Worm (Caenorhabditis elegans) whole organism, L4 larva: ENCODE results near the gene F56D6.22.

Experiments used
- F10B5.3 ChIP-seq: sonication (generic microtip); optimal IDR thresholded peaks from 2 replicates; lab custom pipeline; 2016; ENCODE audit warnings: mild to moderate bottlenecking, missing genetic modification characterization, missing compliant biosample characterization
- R02D3.7 ChIP-seq: fragments of 150-350 bp; sonication (generic microtip); optimal IDR thresholded peaks from 3 replicates; lab custom pipeline; 2014; ENCODE audit warnings: missing biosample characterization, missing genetic modification characterization
- T20F7.1 ChIP-seq: fragments of 200-800 bp; sonication (Bioruptor generic); optimal IDR thresholded peaks from 2 replicates; lab custom pipeline; 2018; ENCODE audit warnings: mild to moderate bottlenecking, missing genetic modification characterization, missing compliant biosample characterization
- Y48G9A.11 ChIP-seq: fragments of 200-800 bp; sonication (Bioruptor generic); IDR thresholded peaks from 2 replicates; pipeline ENCODE4 v1.3.6; 2022; ENCODE audit warnings: missing genetic modification reagents, missing genetic modification characterization, missing compliant biosample characterization
- Y5F2A.4 ChIP-seq: fragments of 200-800 bp; sonication (Bioruptor generic); optimal IDR thresholded peaks from 2 replicates; lab custom pipeline; 2018; ENCODE audit warnings: mild to moderate bottlenecking, missing genetic modification characterization, missing compliant biosample characterization
- Y75B8A.6 ChIP-seq: fragments of 200-800 bp; sonication (Bioruptor generic); IDR thresholded peaks from 2 replicates; pipeline ENCODE4 v1.3.6; 2022; ENCODE audit warnings: missing genetic modification reagents, missing genetic modification characterization, missing compliant biosample characterization
- ZK546.5 ChIP-seq, 2 experiments: sonication (generic microtip); optimal IDR thresholded peaks; 2 replicates each; lab custom pipeline; 2017; ENCODE audit warnings: missing biosample characterization in 2 of 2, missing genetic modification characterization in 2 of 2
- aly-2 ChIP-seq: sonication (generic microtip); optimal IDR thresholded peaks from 2 replicates; lab custom pipeline; 2018; ENCODE audit warnings: missing biosample characterization, missing genetic modification characterization
- ceh-28 ChIP-seq: fragments of 150-350 bp; optimal IDR thresholded peaks from 2 replicates; lab custom pipeline; 2014; ENCODE audit warnings: missing biosample characterization, missing genetic modification reagents, missing genetic modification characterization
- cey-2 ChIP-seq: sonication (generic microtip); optimal IDR thresholded peaks from 3 replicates; lab custom pipeline; 2017; ENCODE audit warnings: missing genetic modification characterization, mild to moderate bottlenecking, missing compliant biosample characterization, antibody characterized with exemption, borderline replicate concordance; ENCODE audit not compliant: insufficient read depth
- ctbp-1 ChIP-seq: fragments of 200-800 bp; sonication (Bioruptor generic); IDR thresholded peaks from 2 replicates; pipeline ENCODE4 v1.3.6; 2022; ENCODE audit warnings: missing genetic modification reagents, missing genetic modification characterization, missing compliant biosample characterization
- daf-16 ChIP-seq, 3 experiments: sonication (generic microtip); optimal IDR thresholded peaks; 2 replicates each; lab custom pipeline; 2016 to 2017; ENCODE audit warnings: missing genetic modification characterization in 3 of 3, missing genetic modification reagents in 3 of 3, mild to moderate bottlenecking in 2 of 3, missing compliant biosample characterization in 2 of 3, missing biosample characterization in 1 of 3, moderate library complexity in 1 of 3
- dmd-8 ChIP-seq: fragments of 200-800 bp; sonication (Bioruptor generic); IDR thresholded peaks from 2 replicates; pipeline ENCODE4 v1.3.6; 2022; ENCODE audit warnings: missing genetic modification characterization, missing compliant biosample characterization
- dpl-1 ChIP-seq: fragments of 150-350 bp; optimal IDR thresholded peaks from 2 replicates; lab custom pipeline; 2014; ENCODE audit warnings: missing biosample characterization, missing genetic modification reagents, missing genetic modification characterization
- duxl-1 ChIP-seq: sonication (generic microtip); optimal IDR thresholded peaks from 2 replicates; lab custom pipeline; 2016; ENCODE audit warnings: mild to moderate bottlenecking, missing genetic modification characterization, moderate library complexity, missing compliant biosample characterization; ENCODE audit not compliant: poor library complexity
- fkh-10 ChIP-seq: fragments of 150-350 bp; optimal IDR thresholded peaks from 2 replicates; lab custom pipeline; 2014; ENCODE audit warnings: missing biosample characterization, missing genetic modification reagents, missing genetic modification characterization
- hif-1 ChIP-seq, 2 experiments: sonication (generic microtip); optimal IDR thresholded peaks; 2 replicates each; lab custom pipeline; 2016 to 2017; ENCODE audit warnings: missing compliant biosample characterization in 2 of 2, missing genetic modification characterization in 2 of 2, missing genetic modification reagents in 2 of 2, missing genotype in 2 of 2, mild to moderate bottlenecking in 1 of 2
- hlh-11 ChIP-seq: fragments of 200-800 bp; sonication (Bioruptor generic); optimal IDR thresholded peaks from 2 replicates; lab custom pipeline; 2018; ENCODE audit warnings: mild to moderate bottlenecking, missing genetic modification characterization, missing compliant biosample characterization
- hlh-30 ChIP-seq: sonication (generic microtip); optimal IDR thresholded peaks from 2 replicates; lab custom pipeline; 2017; ENCODE audit warnings: antibody characterized with exemption, mild to moderate bottlenecking, missing genetic modification characterization, missing compliant biosample characterization; ENCODE audit not compliant: insufficient read depth
- jun-1 ChIP-seq: fragments of 150-350 bp; optimal IDR thresholded peaks from 2 replicates; lab custom pipeline; 2014; ENCODE audit warnings: missing biosample characterization, missing genetic modification reagents, missing genetic modification characterization
- lim-7 ChIP-seq: fragments of 200-800 bp; sonication (Bioruptor generic); IDR thresholded peaks from 2 replicates; pipeline ENCODE4 v1.3.6; 2022; ENCODE audit warnings: missing genetic modification characterization, missing compliant biosample characterization
- lin-29 ChIP-seq: fragments of 200-800 bp; sonication (Bioruptor generic); IDR thresholded peaks from 2 replicates; pipeline ENCODE4 v1.3.6; 2022; ENCODE audit warnings: missing genetic modification reagents, missing genetic modification characterization, missing compliant biosample characterization
- lin-38 ChIP-seq: fragments of 200-800 bp; sonication (Bioruptor generic); IDR thresholded peaks from 2 replicates; pipeline ENCODE4 v1.3.6; 2022; ENCODE audit warnings: missing genetic modification reagents, missing genetic modification characterization, missing compliant biosample characterization
- lin-39 ChIP-seq: fragments of 150-350 bp; optimal IDR thresholded peaks from 2 replicates; lab custom pipeline; 2014; ENCODE audit warnings: missing biosample characterization, missing genetic modification reagents, missing genetic modification characterization
- lsy-2 ChIP-seq, 2 experiments: fragments of 150-350 bp in 1 of 2; sonication (generic microtip) in 1 of 2; optimal IDR thresholded peaks; 2 replicates each; lab custom pipeline; 2014 to 2017; ENCODE audit warnings: missing biosample characterization in 2 of 2, missing genetic modification characterization in 2 of 2
- mdt-29 ChIP-seq: fragments of 200-800 bp; sonication (Bioruptor generic); IDR thresholded peaks from 2 replicates; pipeline ENCODE4 v1.3.6; 2022; ENCODE audit warnings: missing genetic modification reagents, missing genetic modification characterization, missing compliant biosample characterization
- mep-1 ChIP-seq: fragments of 150-350 bp; sonication (generic microtip); optimal IDR thresholded peaks from 3 replicates; lab custom pipeline; 2014; ENCODE audit warnings: missing biosample characterization, missing genetic modification characterization
- mxl-3 ChIP-seq: fragments of 200-800 bp; sonication (Bioruptor generic); optimal IDR thresholded peaks from 2 replicates; lab custom pipeline; 2018; ENCODE audit warnings: mild to moderate bottlenecking, missing genetic modification characterization, missing compliant biosample characterization
- nhr-10 ChIP-seq: fragments of 150-350 bp; optimal IDR thresholded peaks from 2 replicates; lab custom pipeline; 2014; ENCODE audit warnings: missing biosample characterization, missing genetic modification characterization
- nhr-237 ChIP-seq: sonication (generic microtip); optimal IDR thresholded peaks from 2 replicates; lab custom pipeline; 2017; ENCODE audit warnings: missing biosample characterization, missing genetic modification characterization
- nhr-25 ChIP-seq: sonication (generic microtip); optimal IDR thresholded peaks from 2 replicates; lab custom pipeline; 2017; ENCODE audit warnings: missing genetic modification characterization, mild to moderate bottlenecking, missing compliant biosample characterization, antibody characterized with exemption, moderate library complexity, borderline replicate concordance; ENCODE audit not compliant: insufficient read depth
- nhr-28 ChIP-seq: fragments of 150-350 bp; optimal IDR thresholded peaks from 2 replicates; lab custom pipeline; 2014; ENCODE audit warnings: missing biosample characterization, missing genetic modification characterization
- nhr-6 ChIP-seq: fragments of 150-350 bp; optimal IDR thresholded peaks from 2 replicates; lab custom pipeline; 2014; ENCODE audit warnings: missing biosample characterization, missing genetic modification characterization
- nhr-76 ChIP-seq: fragments of 150-350 bp; optimal IDR thresholded peaks from 2 replicates; lab custom pipeline; 2014; ENCODE audit warnings: missing biosample characterization, missing genetic modification characterization
- set-16 ChIP-seq: fragments of 200-800 bp; sonication (Bioruptor generic); IDR thresholded peaks from 2 replicates; pipeline ENCODE4 v1.3.6; 2022; ENCODE audit warnings: missing genetic modification reagents, missing genetic modification characterization, missing compliant biosample characterization
- snpc-4 ChIP-seq: fragments of 150-350 bp; optimal IDR thresholded peaks from 2 replicates; lab custom pipeline; 2014; ENCODE audit warnings: missing biosample characterization, missing genetic modification characterization
- spr-3 ChIP-seq: fragments of 200-800 bp; sonication (Bioruptor generic); optimal IDR thresholded peaks from 2 replicates; lab custom pipeline; 2018; ENCODE audit warnings: mild to moderate bottlenecking, missing genetic modification characterization, missing compliant biosample characterization
- unc-62 ChIP-seq, 3 experiments: fragments of 150-350 bp in 1 of 3; sonication (generic microtip); optimal IDR thresholded peaks in 2 of 3; peaks in 1 of 3; 1 replicate in 1 of 3; 2 replicates in 2 of 3; lab custom pipeline; 2014 to 2017; ENCODE audit warnings: missing biosample characterization in 3 of 3, missing genetic modification characterization in 3 of 3, missing genetic modification reagents in 3 of 3, missing genotype in 1 of 3
- zip-11 ChIP-seq: fragments of 200-800 bp; sonication (Bioruptor generic); IDR thresholded peaks from 2 replicates; pipeline ENCODE4 v1.3.6; 2022; ENCODE audit warnings: missing genetic modification characterization, missing compliant biosample characterization

The F56D6.22 gene

ce11 chrIV:3919506-3919905 lies 12.1 kb upstream of the F56D6.22 start, which contains the start of gene srz-19:
Gene srz-19, plus strand, starts transcription at chrIV:3919806.
- TF ChIP-seq Y5F2A.4 (GFP tag; lab: Kevin White, UChicago) = no peak
- TF ChIP-seq dmd-8 (GFP tag; lab: Robert Waterston, UW) = no peak
- no peak for TF ChIP-seq lim-7 (GFP tag; lab: Robert Waterston, UW)
- no peak for TF ChIP-seq daf-16 (GFP tag; optimal IDR thresholded peaks at IDR 0.05; lab: Kevin White, UChicago)
- TF ChIP-seq daf-16 (tag; optimal IDR thresholded peaks at IDR 0.05; lab: Kevin White, UChicago) = no peak
- no peak for TF ChIP-seq aly-2 (tag; lab: Kevin White, UChicago)

DNA sequence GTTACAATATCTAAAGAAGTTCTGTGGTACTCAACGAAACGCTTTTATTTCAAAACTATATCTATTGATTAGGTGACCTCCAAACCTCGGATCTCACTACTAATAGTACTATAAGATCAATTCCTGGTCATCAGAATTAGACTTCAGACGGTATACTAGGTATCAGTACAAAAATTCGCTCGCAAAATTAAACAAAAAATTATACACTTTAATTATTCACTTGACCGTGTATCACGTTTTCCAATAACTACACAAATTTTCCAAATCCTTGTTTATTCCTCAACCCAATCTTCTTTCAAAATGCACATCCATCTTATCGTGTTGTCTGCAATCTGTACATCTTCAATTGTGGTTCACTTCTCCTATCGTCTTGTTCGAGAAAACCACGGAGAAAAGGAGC lies 10.8 kb upstream of the F56D6.22 start, which contains the start of gene F56D6.23:
Gene F56D6.23 (plus strand): TSS at position 301 of the 400 bp plus-strand sequence.
- no peak for TF ChIP-seq nhr-25 (tag; lab: Kevin White, UChicago)
- TF ChIP-seq, all 104 proteins: peak for 0

DNA sequence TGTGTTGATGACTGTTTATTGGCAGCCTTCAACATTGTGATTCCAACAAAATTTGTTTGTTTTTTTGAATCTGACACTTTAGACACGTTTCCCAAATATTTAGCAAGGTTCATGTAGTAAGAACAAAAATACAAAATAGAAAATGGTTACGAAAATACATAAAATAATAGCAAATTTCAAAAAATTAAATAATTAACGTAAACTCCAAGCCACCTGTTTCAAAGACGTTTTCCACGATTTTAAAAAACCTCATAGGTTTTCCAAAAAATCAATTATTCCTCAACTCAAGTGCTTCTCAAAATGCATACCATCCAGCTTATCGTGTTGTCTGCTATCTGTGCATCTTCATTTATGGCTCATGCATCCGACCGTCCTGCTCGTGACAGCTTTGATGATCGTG lies 10.0 kb upstream of the F56D6.22 start, which contains the start of gene F56D6.14:
Gene F56D6.14 (plus strand): TSS at position 301 of the 400 bp plus-strand sequence.
- TF ChIP-seq unc-62 (GFP tag; optimal IDR thresholded peaks at IDR 0.05 in 1 of 2; lab: Kevin White, UChicago) (peak in 1 of 2 experiments; percentile 73), unc-62 (tag; optimal IDR thresholded peaks at IDR 0.05; lab: Kevin White, UChicago) (no peak), mdt-29 (GFP tag; lab: Robert Waterston, UW) (no peak)

ce11 chrIV:3915296-3915695 lies 7.9 kb upstream of the F56D6.22 start, which contains the start of gene srz-20:
Gene srz-20, plus strand, starts transcription at chrIV:3915596.
- TF ChIP-seq Y48G9A.11 (GFP tag; lab: Robert Waterston, UW) = no peak
- TF ChIP-seq snpc-4 (tag; lab: Kevin White, UChicago) = no peak
- no peak for TF ChIP-seq nhr-76 (tag; lab: Kevin White, UChicago)
- TF ChIP-seq nhr-10 (tag; lab: Kevin White, UChicago) = no peak
- TF ChIP-seq hlh-11 (tag; lab: Kevin White, UChicago) = no peak

DNA sequence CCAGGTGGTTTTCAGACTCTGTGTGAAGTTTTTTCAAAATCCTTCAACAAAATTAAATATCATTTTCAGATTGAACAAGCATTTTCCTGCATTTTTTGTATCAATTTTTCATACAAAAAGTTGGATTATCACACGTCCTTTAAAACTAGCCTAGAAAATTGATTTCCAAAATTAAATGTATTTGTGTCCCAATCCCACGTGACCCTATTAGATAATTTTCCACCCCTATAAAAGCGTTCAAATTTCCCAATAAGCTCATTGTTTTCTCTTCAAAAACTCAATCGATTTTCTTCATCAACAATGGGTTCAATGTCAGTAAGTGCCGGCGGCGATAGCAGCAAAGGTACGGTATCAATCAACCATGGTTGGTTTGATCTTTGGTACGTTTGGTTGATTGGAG lies 7.1 kb upstream of the F56D6.22 start, which contains the start of gene F56D6.19:
Gene F56D6.19 (plus strand): TSS at position 301 of the 400 bp plus-strand sequence.
- TF ChIP-seq nhr-6 (tag; lab: Kevin White, UChicago) (no peak), jun-1 (tag; lab: Kevin White, UChicago) (no peak), lin-29 (GFP tag; lab: Robert Waterston, UW) (no peak), cey-2 (no peak), mdt-29 (GFP tag; lab: Robert Waterston, UW) (no peak), F10B5.3 (no peak), zip-11 (GFP tag; lab: Robert Waterston, UW) (no peak), ctbp-1 (GFP tag; lab: Robert Waterston, UW) (no peak), nhr-28 (tag; lab: Kevin White, UChicago) (no peak), R02D3.7 (tag; lab: Kevin White, UChicago) (no peak), lsy-2 (tag; optimal IDR thresholded peaks at IDR 0.05; lab: Kevin White, UChicago) (no peak), duxl-1 (no peak), nhr-237 (no peak), spr-3 (GFP tag; lab: Kevin White, UChicago) (no peak)

DNA sequence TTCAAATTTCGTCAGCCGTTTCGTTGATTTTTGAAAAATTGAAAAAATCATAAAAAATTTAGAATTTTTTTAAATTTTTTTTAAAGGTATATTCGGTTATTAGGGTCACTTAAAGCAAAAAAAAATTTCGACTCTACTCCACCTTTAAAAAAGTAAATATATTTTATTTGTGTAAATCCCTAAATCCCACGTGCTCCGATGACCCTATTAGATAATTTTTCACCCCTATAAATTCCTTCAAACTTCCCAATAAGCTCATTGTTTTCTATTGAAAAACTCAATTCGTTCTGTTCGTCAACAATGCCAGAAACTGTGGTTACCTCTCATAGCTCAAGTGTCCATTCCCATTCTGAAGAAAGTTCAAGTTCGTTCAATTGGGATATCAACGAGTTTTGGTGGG lies 5.2 kb upstream of the F56D6.22 start, which contains the start of gene F56D6.20:
Gene F56D6.20 (plus strand): TSS at position 301 of the 400 bp plus-strand sequence.
- no peak for TF ChIP-seq lin-39
- TF ChIP-seq mep-1 (tag; lab: Kevin White, UChicago) = no peak
- TF ChIP-seq cey-2 = no peak
- no peak for TF ChIP-seq set-16
- TF ChIP-seq lin-38 (GFP tag; lab: Robert Waterston, UW) = no peak
- TF ChIP-seq ZK546.5 (tag; optimal IDR thresholded peaks at IDR 0.05; lab: Kevin White, UChicago) = no peak
- no peak for TF ChIP-seq mxl-3 (GFP tag; lab: Kevin White, UChicago)
- TF ChIP-seq ceh-28 (tag; lab: Kevin White, UChicago) = no peak
- no peak for TF ChIP-seq Y75B8A.6 (GFP tag; lab: Robert Waterston, UW)
- no peak for TF ChIP-seq fkh-10 (GFP tag; lab: Kevin White, UChicago)
- no peak for TF ChIP-seq hlh-30 (tag; lab: Kevin White, UChicago)
- TF ChIP-seq hif-1 (tag; optimal IDR thresholded peaks at IDR 0.05; lab: Kevin White, UChicago) = no peak
- no peak for TF ChIP-seq mdt-29 (GFP tag; lab: Robert Waterston, UW)
- no peak for TF ChIP-seq T20F7.1
- TF ChIP-seq dpl-1 = no peak
